Fruit fly (Drosophila melanogaster) whole organism, embryonic: Measurements from ENCODE around the gene smal.

Experiments
- CG10543 ChIP-seq: fragments of 200-800 bp; sonication (Bioruptor generic); optimal IDR thresholded peaks from 3 replicates; lab custom pipeline; 2017; ENCODE audit warnings: missing biosample characterization, mild to moderate bottlenecking, missing genetic modification characterization, moderate library complexity
- CG10959 ChIP-seq: fragments of 200-800 bp; sonication (Bioruptor generic); IDR thresholded peaks from 2 replicates; pipeline ENCODE4 v1.3.6; 2022; ENCODE audit warnings: missing biosample characterization, missing genetic modification characterization
- CG12071 ChIP-seq: fragments of 200-800 bp; sonication (Bioruptor generic); optimal IDR thresholded peaks from 3 replicates; lab custom pipeline; 2018; ENCODE audit warnings: missing biosample characterization, mild to moderate bottlenecking, missing genetic modification characterization
- CG12299 ChIP-seq: fragments of 200-800 bp; sonication (Bioruptor generic); optimal IDR thresholded peaks from 2 replicates; lab custom pipeline; 2018; ENCODE audit warnings: missing biosample characterization, mild to moderate bottlenecking, missing genetic modification characterization
- CG13424 ChIP-seq: fragments of 200-800 bp; sonication (Bioruptor generic); optimal IDR thresholded peaks from 2 replicates; lab custom pipeline; 2019; ENCODE audit warnings: missing biosample characterization, mild to moderate bottlenecking, missing genetic modification characterization, moderate library complexity
- CG17612 ChIP-seq: fragments of 200-800 bp; sonication (Bioruptor generic); IDR thresholded peaks from 2 replicates; pipeline ENCODE4 v1.3.6; 2022; ENCODE audit warnings: missing biosample characterization, missing genetic modification characterization
- CG2678 ChIP-seq: fragments of 200-800 bp; sonication (Bioruptor generic); optimal IDR thresholded peaks from 3 replicates; lab custom pipeline; 2019; ENCODE audit warnings: missing biosample characterization, mild to moderate bottlenecking, missing genetic modification characterization, moderate library complexity
- CG2875 ChIP-seq: fragments of 200-800 bp; sonication (Bioruptor generic); optimal IDR thresholded peaks from 2 replicates; lab custom pipeline; 2017; ENCODE audit warnings: missing biosample characterization, mild to moderate bottlenecking, missing genetic modification characterization, missing genetic modification reagents
- CG6254 ChIP-seq: fragments of 200-800 bp; sonication (Bioruptor generic); optimal IDR thresholded peaks from 3 replicates; lab custom pipeline; 2017; ENCODE audit warnings: mild to moderate bottlenecking, missing biosample characterization, missing genetic modification reagents, missing genetic modification characterization
- CG6272 ChIP-seq: fragments of 200-800 bp; sonication (Bioruptor generic); IDR thresholded peaks from 2 replicates; pipeline ENCODE4 v1.3.6; 2022; ENCODE audit warnings: missing biosample characterization, missing genetic modification characterization
- CG6813 ChIP-seq: fragments of 200-800 bp; sonication (Bioruptor generic); optimal IDR thresholded peaks from 2 replicates; lab custom pipeline; 2017; ENCODE audit warnings: missing biosample characterization, missing genetic modification characterization, mild to moderate bottlenecking, moderate library complexity, missing genetic modification reagents
- CG7987 ChIP-seq: fragments of 200-800 bp; sonication (Bioruptor generic); optimal IDR thresholded peaks from 2 replicates; lab custom pipeline; 2018; ENCODE audit warnings: missing biosample characterization, mild to moderate bottlenecking, missing genetic modification characterization, moderate library complexity
- CG8290 ChIP-seq, 3 experiments: fragments of 200-800 bp; sonication (Bioruptor generic); optimal IDR thresholded peaks; 2 replicates each; lab custom pipeline; 2016 to 2019; ENCODE audit warnings: missing biosample characterization in 3 of 3, missing genetic modification characterization in 3 of 3, mild to moderate bottlenecking in 2 of 3, moderate library complexity in 1 of 3
- CG8359 ChIP-seq: fragments of 200-800 bp; sonication (Bioruptor generic); optimal IDR thresholded peaks from 2 replicates; lab custom pipeline; 2017; ENCODE audit warnings: missing biosample characterization, mild to moderate bottlenecking, missing genetic modification characterization, borderline replicate concordance
- Deaf1 ChIP-seq: fragments of 200-800 bp; optimal IDR thresholded peaks from 3 replicates; lab custom pipeline; 2019; ENCODE audit warnings: missing biosample characterization, mild to moderate bottlenecking, missing genetic modification characterization, moderate library complexity
- Ets65A ChIP-seq: fragments of 200-800 bp; sonication (Bioruptor generic); peaks from one replicate; lab custom pipeline; 2016; ENCODE audit warnings: missing biosample characterization, missing genetic modification characterization
- Jarid2 ChIP-seq: fragments of 200-800 bp; sonication (Bioruptor generic); optimal IDR thresholded peaks from 3 replicates; lab custom pipeline; 2017; ENCODE audit warnings: mild to moderate bottlenecking, missing biosample characterization, missing genetic modification reagents, missing genetic modification characterization
- Med ChIP-seq: fragments of 200-800 bp; sonication (Bioruptor generic); peaks from one replicate; lab custom pipeline; 2016; ENCODE audit warnings: missing biosample characterization, missing genetic modification characterization, mild to moderate bottlenecking, inconsistent platforms, moderate library complexity
- Rfx ChIP-seq: fragments of 200-800 bp; sonication (Bioruptor generic); IDR thresholded peaks from 2 replicates; pipeline ENCODE4 v1.3.6; 2022; ENCODE audit warnings: missing biosample characterization, missing genetic modification characterization
- Rx ChIP-seq: fragments of 200-800 bp; sonication (Bioruptor generic); IDR thresholded peaks from 2 replicates; pipeline ENCODE4 v1.3.6; 2022; ENCODE audit warnings: missing biosample characterization, missing genetic modification characterization
- Sox100B ChIP-seq: fragments of 200-800 bp; sonication (Bioruptor generic); optimal IDR thresholded peaks from 3 replicates; lab custom pipeline; 2018; ENCODE audit warnings: missing biosample characterization, mild to moderate bottlenecking, missing genetic modification characterization
- Taf1 ChIP-seq: fragments of 200-800 bp; sonication (Bioruptor generic); IDR thresholded peaks from 2 replicates; pipeline ENCODE4 v1.3.6; 2022; ENCODE audit warnings: missing biosample characterization, missing genetic modification characterization
- Tbp ChIP-seq: fragments of >200 bp; optimal IDR thresholded peaks from 2 replicates; lab custom pipeline; 2018; ENCODE audit warnings: missing biosample characterization, missing genetic modification characterization
- Vsx1 ChIP-seq: fragments of 200-800 bp; sonication (Bioruptor generic); optimal IDR thresholded peaks from 2 replicates; lab custom pipeline; 2017; ENCODE audit warnings: missing biosample characterization, mild to moderate bottlenecking, missing genetic modification characterization, missing genetic modification reagents
- ac ChIP-seq: fragments of 200-800 bp; sonication (Bioruptor generic); optimal IDR thresholded peaks from 3 replicates; lab custom pipeline; 2017; ENCODE audit warnings: missing biosample characterization, mild to moderate bottlenecking, missing genetic modification characterization
- bowl ChIP-seq: fragments of 200-800 bp; sonication (Bioruptor generic); IDR thresholded peaks from 2 replicates; pipeline ENCODE4 v1.3.6; 2022; ENCODE audit warnings: missing biosample characterization, missing genetic modification characterization
- cg ChIP-seq: fragments of 200-800 bp; sonication (Bioruptor generic); optimal IDR thresholded peaks from 3 replicates; lab custom pipeline; 2019; ENCODE audit warnings: missing biosample characterization, mild to moderate bottlenecking, missing genetic modification characterization, moderate library complexity
- crol ChIP-seq: fragments of 200-800 bp; sonication (Bioruptor generic); IDR thresholded peaks from 2 replicates; pipeline ENCODE4 v1.3.6; 2022; ENCODE audit warnings: missing biosample characterization, missing genetic modification characterization
- ftz-f1 ChIP-seq: fragments of 200-800 bp; sonication (Bioruptor generic); optimal IDR thresholded peaks from 2 replicates; lab custom pipeline; 2016; ENCODE audit warnings: missing biosample characterization, missing genetic modification characterization
- gcm ChIP-seq: fragments of 200-800 bp; sonication (Bioruptor generic); optimal IDR thresholded peaks from 2 replicates; lab custom pipeline; 2019; ENCODE audit warnings: missing biosample characterization, mild to moderate bottlenecking, missing genetic modification characterization, moderate library complexity
- klu ChIP-seq: fragments of 200-800 bp; sonication (Bioruptor generic); IDR thresholded peaks from 2 replicates; pipeline ENCODE4 v1.3.6; 2022; ENCODE audit warnings: missing biosample characterization, missing genetic modification characterization
- kni ChIP-seq: fragments of 200-800 bp; sonication (Bioruptor generic); optimal IDR thresholded peaks from 3 replicates; lab custom pipeline; 2017; ENCODE audit warnings: mild to moderate bottlenecking, missing biosample characterization, missing genetic modification reagents, missing genetic modification characterization
- luna ChIP-seq: fragments of 200-800 bp; sonication (Bioruptor generic); optimal IDR thresholded peaks from 2 replicates; lab custom pipeline; 2016; ENCODE audit warnings: missing biosample characterization, missing genetic modification characterization
- mld ChIP-seq: fragments of 200-800 bp; sonication (Bioruptor generic); IDR thresholded peaks from 3 replicates; pipeline ENCODE4 v1.3.6; 2022; ENCODE audit warnings: missing biosample characterization, missing genetic modification characterization; ENCODE audit not compliant: partially characterized antibody
- nom ChIP-seq: fragments of 200-800 bp; sonication (Bioruptor generic); optimal IDR thresholded peaks from 2 replicates; lab custom pipeline; 2017; ENCODE audit warnings: missing biosample characterization, missing genetic modification characterization, mild to moderate bottlenecking, moderate library complexity, missing genetic modification reagents
- odd ChIP-seq: fragments of 200-800 bp; sonication (Bioruptor generic); optimal IDR thresholded peaks from 2 replicates; lab custom pipeline; 2017; ENCODE audit warnings: missing biosample characterization, mild to moderate bottlenecking, missing genetic modification characterization
- otp ChIP-seq: fragments of 200-800 bp; sonication (Bioruptor generic); IDR thresholded peaks from 3 replicates; pipeline ENCODE4, ENCODE4 v1.3.6; 2022; ENCODE audit warnings: missing biosample characterization, missing genetic modification characterization
- pan ChIP-seq, 4 experiments: fragments of >200 bp in 3 of 4; fragments of 200-800 bp in 1 of 4; sonication (Bioruptor generic) in 1 of 4; optimal IDR thresholded peaks in 3 of 4; IDR thresholded peaks in 1 of 4; 2 replicates each; pipeline versions ENCODE4 v1.3.6 to Lab custom; 2017 to 2022; ENCODE audit warnings: missing biosample characterization in 2 of 4, missing genetic modification characterization in 2 of 4, mixed read lengths in 1 of 4
- pros ChIP-seq: fragments of 200-800 bp; sonication (Bioruptor generic); optimal IDR thresholded peaks from 3 replicates; lab custom pipeline; 2019; ENCODE audit warnings: missing biosample characterization, mild to moderate bottlenecking, missing genetic modification characterization, moderate library complexity
- pum ChIP-seq: fragments of 200-800 bp; sonication (Bioruptor generic); optimal IDR thresholded peaks from 2 replicates; lab custom pipeline; 2016; ENCODE audit warnings: missing biosample characterization, missing genetic modification characterization
- sqz ChIP-seq: fragments of 200-800 bp; sonication (Bioruptor generic); optimal IDR thresholded peaks from 3 replicates; lab custom pipeline; 2018; ENCODE audit warnings: missing biosample characterization, mild to moderate bottlenecking, missing genetic modification characterization
- stc ChIP-seq: fragments of 200-800 bp; sonication (Bioruptor generic); IDR thresholded peaks from 2 replicates; pipeline ENCODE4 v1.3.6; 2022; ENCODE audit warnings: missing biosample characterization, missing genetic modification characterization
- sug ChIP-seq: fragments of 200-800 bp; optimal IDR thresholded peaks from 2 replicates; lab custom pipeline; 2019; ENCODE audit warnings: missing biosample characterization, mild to moderate bottlenecking, missing genetic modification characterization, moderate library complexity
- tin ChIP-seq: fragments of 200-800 bp; sonication (Bioruptor generic); optimal IDR thresholded peaks from 3 replicates; lab custom pipeline; 2016; ENCODE audit warnings: missing biosample characterization, missing genetic modification characterization
- ttk ChIP-seq: fragments of 200-800 bp; sonication (Bioruptor generic); IDR thresholded peaks from 2 replicates; pipeline ENCODE4 v2.1.2; 2022; ENCODE audit warnings: missing biosample characterization, missing genetic modification characterization
- unpg ChIP-seq: fragments of 200-800 bp; sonication (Bioruptor generic); optimal IDR thresholded peaks from 3 replicates; lab custom pipeline; 2018; ENCODE audit warnings: missing biosample characterization, mild to moderate bottlenecking, missing genetic modification characterization, moderate library complexity
- zen2 ChIP-seq: fragments of 200-800 bp; sonication (Bioruptor generic); IDR thresholded peaks from 3 replicates; pipeline ENCODE4 v1.3.6; 2022; ENCODE audit warnings: missing biosample characterization, missing genetic modification characterization; ENCODE audit not compliant: partially characterized antibody

smal gene

DNA sequence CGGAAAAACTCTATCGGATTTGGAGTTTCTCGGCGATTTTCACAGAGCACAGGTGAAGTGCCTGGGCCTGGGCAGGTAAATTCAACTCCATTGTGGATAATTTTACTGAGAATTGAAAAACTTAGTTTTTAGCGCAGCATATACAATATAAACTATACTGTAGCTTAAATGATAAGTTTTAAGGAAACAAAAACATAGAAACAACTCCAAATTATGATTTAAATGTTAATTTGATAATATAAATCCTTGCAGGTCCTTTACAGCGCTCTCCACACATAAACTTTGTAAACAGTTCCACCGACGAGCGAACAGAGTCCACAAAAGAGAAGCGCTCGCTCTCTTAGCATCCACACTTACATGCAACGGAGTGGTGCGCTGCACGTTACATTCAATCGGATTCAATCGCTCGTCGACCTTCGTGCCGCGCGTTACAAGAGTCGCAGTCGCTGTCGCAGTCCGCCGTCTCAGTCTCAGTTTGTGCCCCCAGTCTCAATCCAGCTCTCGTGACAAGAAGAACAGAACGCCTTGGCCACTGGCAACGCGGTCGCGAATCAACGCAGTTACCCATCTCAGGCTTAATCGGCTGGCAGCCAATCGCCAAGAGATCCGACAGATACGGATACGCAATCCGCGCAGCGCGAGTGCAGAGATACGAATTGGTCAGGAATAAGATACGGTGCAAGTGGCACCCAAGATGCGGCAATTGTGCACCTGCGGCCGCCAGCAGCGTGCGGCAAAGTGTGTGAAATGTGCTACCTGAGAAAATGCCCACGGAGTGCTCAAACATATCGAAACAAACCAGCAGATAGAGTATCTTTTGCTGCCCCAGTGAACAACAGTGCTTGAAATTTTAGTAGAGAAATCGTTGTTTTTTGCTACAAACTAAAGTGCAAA, at the start of gene smal (continued):
- TF ChIP-seq pan (optimal IDR thresholded peaks at IDR 0.05; lab: Kevin White, UChicago) (no peak), pan (GFP tag; optimal IDR thresholded peaks at IDR 0.05 in 1 of 2, IDR thresholded peaks at IDR 0.05 in 1 of 2) (no peak), sqz (GFP tag; lab: Kevin White, UChicago) (no peak), sug (tag; lab: Kevin White, UChicago) (no peak), Ets65A (GFP tag; lab: Kevin White, UChicago) (peak; percentile 32), crol (peak; percentile 37; the same call in 1 of the 2 replicates), kni (peak; percentile 58), ac (peak; percentile 31), CG13424 (tag; lab: Kevin White, UChicago) (no peak), Sox100B (GFP tag; lab: Kevin White, UChicago) (no peak), otp (GFP tag; lab: Robert Waterston, UW) (peak; percentile 42; the same call in 1 of the 3 replicates), CG6272 (GFP tag; lab: Robert Waterston, UW) (0 out of 2 replicates have a peak, but pooled peaks have one; percentile 12), CG8290 (GFP tag; optimal IDR thresholded peaks at IDR 0.05; lab: Kevin White, UChicago) (no peak), CG8290 (tag; optimal IDR thresholded peaks at IDR 0.05; lab: Kevin White, UChicago) (peak; percentile 21 to 64), nom (GFP tag; lab: Kevin White, UChicago) (peak; percentile 19), ftz-f1 (GFP tag; lab: Kevin White, UChicago) (peak; percentile 36), Jarid2 (GFP tag; lab: Kevin White, UChicago) (peak; percentile 99), Rfx (0 out of 2 replicates have a peak, but pooled peaks have one; percentile 5), bowl (GFP tag; lab: Robert Waterston, UW) (no peak), CG12071 (GFP tag; lab: Kevin White, UChicago) (peak; percentile 34), luna (GFP tag; lab: Kevin White, UChicago) (no peak), CG6813 (GFP tag; lab: Kevin White, UChicago) (peak; percentile 45), Rx (GFP tag; lab: Robert Waterston, UW) (no peak), pum (no peak), CG2678 (tag; lab: Kevin White, UChicago) (no peak), CG12299 (tag; lab: Kevin White, UChicago) (peak; percentile 23), ttk (GFP tag; lab: Robert Waterston, UW) (no peak), klu (GFP tag; lab: Robert Waterston, UW) (no peak), Taf1 (GFP tag; lab: Robert Waterston, UW) (no peak), Vsx1 (GFP tag; lab: Kevin White, UChicago) (no peak), CG6254 (GFP tag; lab: Kevin White, UChicago) (peak; percentile 7), CG8359 (GFP tag; lab: Kevin White, UChicago) (peak; percentile 32), Deaf1 (tag; lab: Kevin White, UChicago) (peak; percentile 90), Med (GFP tag; lab: Kevin White, UChicago) (peak; percentile 89), mld (GFP tag; lab: Robert Waterston, UW) (peak; percentile 70), zen2 (GFP tag; lab: Robert Waterston, UW) (peak; percentile 42; the same call in 1 of the 3 replicates), unpg (GFP tag; lab: Kevin White, UChicago) (no peak), pros (peak; percentile 60), CG2875 (GFP tag; lab: Kevin White, UChicago) (peak; percentile 10), CG7987 (GFP tag; lab: Kevin White, UChicago) (peak; percentile 35), odd (peak; percentile 19), tin (GFP tag; lab: Kevin White, UChicago) (peak; percentile 12), gcm (peak; percentile 6), CG10543 (GFP tag; lab: Kevin White, UChicago) (peak; percentile 35), cg (GFP tag; lab: Kevin White, UChicago) (no peak), stc (GFP tag; lab: Robert Waterston, UW) (peak; percentile 21; the same call in 1 of the 2 replicates), CG10959 (no peak), CG17612 (GFP tag; lab: Robert Waterston, UW) (no peak), Tbp (GFP tag; lab: Kevin White, UChicago) (no peak)
